Fruit fly (Drosophila melanogaster) whole organism, embryonic: ENCODE data around the gene fw.

Experiments
- B-H2 ChIP-seq: fragments of 200-800 bp; sonication (Bioruptor generic); optimal IDR thresholded peaks from 2 replicates; lab custom pipeline; 2018; ENCODE audit warnings: missing biosample characterization, mild to moderate bottlenecking, missing genetic modification characterization
- CG1024 ChIP-seq: fragments of 200-800 bp; sonication (Bioruptor generic); IDR thresholded peaks from 2 replicates; pipeline ENCODE4 v1.3.6; 2022; ENCODE audit warnings: missing biosample characterization, missing genetic modification characterization
- CG11504 ChIP-seq: fragments of 200-800 bp; sonication (Bioruptor generic); optimal IDR thresholded peaks from 3 replicates; lab custom pipeline; 2019; ENCODE audit warnings: missing biosample characterization, mild to moderate bottlenecking, missing genetic modification characterization, moderate library complexity
- CG11560 ChIP-seq: fragments of 200-800 bp; sonication (Bioruptor generic); IDR thresholded peaks from 3 replicates; pipeline ENCODE4 v1.3.6; 2022; ENCODE audit warnings: missing biosample characterization, missing genetic modification characterization
- CG12769 ChIP-seq: fragments of 200-800 bp; sonication (Bioruptor generic); optimal IDR thresholded peaks from 2 replicates; lab custom pipeline; 2019; ENCODE audit warnings: missing biosample characterization, mild to moderate bottlenecking, missing genetic modification characterization, moderate library complexity
- CG13624 ChIP-seq: fragments of 200-800 bp; sonication (Bioruptor generic); optimal IDR thresholded peaks from 2 replicates; lab custom pipeline; 2016; ENCODE audit warnings: missing biosample characterization, missing genetic modification characterization
- CG14441 ChIP-seq: fragments of 200-800 bp; sonication (Bioruptor generic); IDR thresholded peaks from 2 replicates; pipeline ENCODE4 v1.3.6; 2022; ENCODE audit warnings: missing biosample characterization, missing genetic modification characterization
- CG14965 ChIP-seq: fragments of 200-800 bp; sonication (Bioruptor generic); optimal IDR thresholded peaks from 2 replicates; lab custom pipeline; 2016; ENCODE audit warnings: missing biosample characterization, missing genetic modification characterization, borderline replicate concordance
- CG15011 ChIP-seq: fragments of 200-800 bp; sonication (Bioruptor generic); optimal IDR thresholded peaks from 3 replicates; lab custom pipeline; 2018; ENCODE audit warnings: missing biosample characterization, mild to moderate bottlenecking, missing genetic modification characterization
- CG17361 ChIP-seq: fragments of 200-800 bp; sonication (Bioruptor generic); IDR thresholded peaks from 3 replicates; pipeline ENCODE4 v1.3.6; 2022; ENCODE audit warnings: missing biosample characterization, missing genetic modification characterization
- CG2129 ChIP-seq: fragments of 200-800 bp; sonication (Bioruptor generic); IDR thresholded peaks from 2 replicates; pipeline ENCODE4 v1.3.6; 2022; ENCODE audit warnings: missing biosample characterization, missing genetic modification characterization; ENCODE audit not compliant: partially characterized antibody
- CG31441 ChIP-seq: fragments of 200-800 bp; sonication (Bioruptor generic); IDR thresholded peaks from 2 replicates; pipeline ENCODE4 v1.3.6; 2022; ENCODE audit warnings: missing biosample characterization, missing genetic modification characterization
- CG32772 ChIP-seq: fragments of 200-800 bp; sonication (Bioruptor generic); IDR thresholded peaks from 2 replicates; pipeline ENCODE4 v1.3.6; 2022; ENCODE audit warnings: missing biosample characterization, missing genetic modification characterization
- CG34224 ChIP-seq: fragments of 200-800 bp; sonication (Bioruptor generic); IDR thresholded peaks from 3 replicates; pipeline ENCODE4 v1.3.6; 2022; ENCODE audit warnings: missing biosample characterization, missing genetic modification characterization; ENCODE audit not compliant: partially characterized antibody
- CG4424 ChIP-seq: fragments of 200-800 bp; sonication (Bioruptor generic); optimal IDR thresholded peaks from 3 replicates; lab custom pipeline; 2016; ENCODE audit warnings: missing biosample characterization, missing genetic modification characterization
- CG7839 ChIP-seq: fragments of 200-800 bp; sonication (Bioruptor generic); optimal IDR thresholded peaks from 3 replicates; lab custom pipeline; 2018; ENCODE audit warnings: missing biosample characterization, mild to moderate bottlenecking, missing genetic modification characterization, moderate library complexity
- CG8388 ChIP-seq: fragments of 200-800 bp; sonication (Bioruptor generic); optimal IDR thresholded peaks from 2 replicates; lab custom pipeline; 2019; ENCODE audit warnings: missing biosample characterization, mild to moderate bottlenecking, missing genetic modification characterization, moderate library complexity
- CG8924 ChIP-seq: fragments of 200-800 bp; optimal IDR thresholded peaks from 3 replicates; lab custom pipeline; 2019; ENCODE audit warnings: missing biosample characterization, mild to moderate bottlenecking, missing genetic modification characterization, moderate library complexity
- CG8944 ChIP-seq: fragments of 200-800 bp; sonication (Bioruptor generic); optimal IDR thresholded peaks from 3 replicates; lab custom pipeline; 2016; ENCODE audit warnings: missing biosample characterization, missing genetic modification characterization
- CG9817 ChIP-seq: fragments of 200-800 bp; sonication (Bioruptor generic); optimal IDR thresholded peaks from 2 replicates; lab custom pipeline; 2018; ENCODE audit warnings: missing biosample characterization, mild to moderate bottlenecking, missing genetic modification characterization, moderate library complexity
- CG9932 ChIP-seq: fragments of 200-800 bp; sonication (Bioruptor generic); IDR thresholded peaks from 2 replicates; pipeline ENCODE4 v1.3.6; 2022; ENCODE audit warnings: missing biosample characterization, missing genetic modification characterization
- D19B ChIP-seq: fragments of 200-800 bp; sonication (Bioruptor generic); optimal IDR thresholded peaks from 2 replicates; lab custom pipeline; 2017; ENCODE audit warnings: missing biosample characterization, mild to moderate bottlenecking, missing genetic modification characterization
- Dad ChIP-seq: fragments of 200-800 bp; sonication (Bioruptor generic); optimal IDR thresholded peaks from 3 replicates; lab custom pipeline; 2016; ENCODE audit warnings: missing biosample characterization, missing genetic modification characterization
- Dbx ChIP-seq: fragments of 200-800 bp; sonication (Bioruptor generic); IDR thresholded peaks from 3 replicates; pipeline ENCODE4 v1.3.6; 2022; ENCODE audit warnings: missing biosample characterization, missing genetic modification characterization
- Doc3 ChIP-seq: fragments of 200-800 bp; sonication (Bioruptor generic); IDR thresholded peaks from 3 replicates; pipeline ENCODE4 v1.3.6; 2022; ENCODE audit warnings: missing biosample characterization, missing genetic modification characterization; ENCODE audit not compliant: partially characterized antibody
- Ets65A ChIP-seq: fragments of 200-800 bp; sonication (Bioruptor generic); peaks from one replicate; lab custom pipeline; 2016; ENCODE audit warnings: missing biosample characterization, missing genetic modification characterization
- Fer3 ChIP-seq: fragments of 200-800 bp; sonication (Bioruptor generic); optimal IDR thresholded peaks from 2 replicates; lab custom pipeline; 2018; ENCODE audit warnings: missing biosample characterization, mild to moderate bottlenecking, missing genetic modification characterization, moderate library complexity
- Max ChIP-seq: fragments of 200-800 bp; sonication (Bioruptor generic); optimal IDR thresholded peaks from 2 replicates; lab custom pipeline; 2016; ENCODE audit warnings: missing biosample characterization, mild to moderate bottlenecking, missing genetic modification characterization
- NK7.1 ChIP-seq: fragments of 200-800 bp; sonication (Bioruptor generic); optimal IDR thresholded peaks from 3 replicates; lab custom pipeline; 2016; ENCODE audit warnings: missing biosample characterization, missing genetic modification characterization
- NfI ChIP-seq: fragments of 200-800 bp; sonication (Bioruptor generic); optimal IDR thresholded peaks from 3 replicates; lab custom pipeline; 2018; ENCODE audit warnings: missing biosample characterization, mild to moderate bottlenecking, missing genetic modification characterization, moderate library complexity
- PHDP ChIP-seq: fragments of 200-800 bp; sonication (Bioruptor generic); optimal IDR thresholded peaks from 3 replicates; lab custom pipeline; 2018; ENCODE audit warnings: missing biosample characterization, mild to moderate bottlenecking, missing genetic modification characterization, moderate library complexity
- cwo ChIP-seq: fragments of 200-800 bp; sonication (Bioruptor generic); optimal IDR thresholded peaks from 3 replicates; lab custom pipeline; 2017; ENCODE audit warnings: missing biosample characterization, missing genetic modification characterization, mild to moderate bottlenecking, moderate library complexity, missing genetic modification reagents
- dmrt11E ChIP-seq: fragments of 200-800 bp; sonication (Bioruptor generic); optimal IDR thresholded peaks from 3 replicates; lab custom pipeline; 2018; ENCODE audit warnings: missing biosample characterization, mild to moderate bottlenecking, missing genetic modification characterization, moderate library complexity
- dmrt99B ChIP-seq: fragments of 200-800 bp; sonication (Bioruptor generic); optimal IDR thresholded peaks from 2 replicates; lab custom pipeline; 2018; ENCODE audit warnings: missing biosample characterization, mild to moderate bottlenecking, missing genetic modification characterization, moderate library complexity
- gfzf ChIP-seq: fragments of 200-800 bp; sonication (Bioruptor generic); optimal IDR thresholded peaks from 2 replicates; lab custom pipeline; 2016; ENCODE audit warnings: missing biosample characterization, mild to moderate bottlenecking, missing genetic modification characterization, moderate library complexity
- kah ChIP-seq: fragments of 200-800 bp; sonication (Bioruptor generic); optimal IDR thresholded peaks from 2 replicates; lab custom pipeline; 2018; ENCODE audit warnings: missing biosample characterization, mild to moderate bottlenecking, missing genetic modification characterization
- lab ChIP-seq: fragments of 200-800 bp; sonication (Bioruptor generic); optimal IDR thresholded peaks from 3 replicates; lab custom pipeline; 2017; ENCODE audit warnings: missing biosample characterization, missing genetic modification characterization, mild to moderate bottlenecking, moderate library complexity, missing genetic modification reagents
- lilli ChIP-seq: fragments of 200-800 bp; sonication (Bioruptor generic); optimal IDR thresholded peaks from 3 replicates; lab custom pipeline; 2016; ENCODE audit warnings: missing biosample characterization, missing genetic modification characterization
- nerfin-2 ChIP-seq: fragments of 200-800 bp; sonication (Bioruptor generic); IDR thresholded peaks from 2 replicates; pipeline ENCODE4 v1.3.6; 2022; ENCODE audit warnings: missing biosample characterization, missing genetic modification characterization; ENCODE audit not compliant: partially characterized antibody
- oc ChIP-seq: fragments of 200-800 bp; sonication (Bioruptor generic); optimal IDR thresholded peaks from 2 replicates; lab custom pipeline; 2018; ENCODE audit warnings: missing biosample characterization, mild to moderate bottlenecking, missing genetic modification characterization, moderate library complexity
- pros ChIP-seq: fragments of 200-800 bp; sonication (Bioruptor generic); optimal IDR thresholded peaks from 3 replicates; lab custom pipeline; 2019; ENCODE audit warnings: missing biosample characterization, mild to moderate bottlenecking, missing genetic modification characterization, moderate library complexity
- pum ChIP-seq: fragments of 200-800 bp; sonication (Bioruptor generic); optimal IDR thresholded peaks from 2 replicates; lab custom pipeline; 2016; ENCODE audit warnings: missing biosample characterization, missing genetic modification characterization
- ranshi ChIP-seq: fragments of 200-800 bp; sonication (Bioruptor generic); IDR thresholded peaks from 2 replicates; pipeline ENCODE4 v1.3.6; 2022; ENCODE audit warnings: missing biosample characterization, missing genetic modification characterization
- seq ChIP-seq: fragments of 200-800 bp; sonication (Bioruptor generic); IDR thresholded peaks from 2 replicates; pipeline ENCODE4 v1.3.6; 2022; ENCODE audit warnings: missing biosample characterization, missing genetic modification characterization
- slbo ChIP-seq: fragments of 200-800 bp; sonication (Bioruptor generic); IDR thresholded peaks from 2 replicates; pipeline ENCODE4 v1.3.6; 2022; ENCODE audit warnings: missing biosample characterization, missing genetic modification characterization
- sug ChIP-seq: fragments of 200-800 bp; optimal IDR thresholded peaks from 2 replicates; lab custom pipeline; 2019; ENCODE audit warnings: missing biosample characterization, mild to moderate bottlenecking, missing genetic modification characterization, moderate library complexity
- tap ChIP-seq: fragments of 200-800 bp; optimal IDR thresholded peaks from 3 replicates; lab custom pipeline; 2019; ENCODE audit warnings: missing biosample characterization, mild to moderate bottlenecking, missing genetic modification characterization, moderate library complexity
- unc-4 ChIP-seq: fragments of 200-800 bp; sonication (Bioruptor generic); IDR thresholded peaks from 2 replicates; pipeline ENCODE4 v1.3.6; 2022; ENCODE audit warnings: missing biosample characterization, missing genetic modification characterization; ENCODE audit not compliant: partially characterized antibody
- unpg ChIP-seq: fragments of 200-800 bp; sonication (Bioruptor generic); optimal IDR thresholded peaks from 3 replicates; lab custom pipeline; 2018; ENCODE audit warnings: missing biosample characterization, mild to moderate bottlenecking, missing genetic modification characterization, moderate library complexity

fw gene

DNA sequence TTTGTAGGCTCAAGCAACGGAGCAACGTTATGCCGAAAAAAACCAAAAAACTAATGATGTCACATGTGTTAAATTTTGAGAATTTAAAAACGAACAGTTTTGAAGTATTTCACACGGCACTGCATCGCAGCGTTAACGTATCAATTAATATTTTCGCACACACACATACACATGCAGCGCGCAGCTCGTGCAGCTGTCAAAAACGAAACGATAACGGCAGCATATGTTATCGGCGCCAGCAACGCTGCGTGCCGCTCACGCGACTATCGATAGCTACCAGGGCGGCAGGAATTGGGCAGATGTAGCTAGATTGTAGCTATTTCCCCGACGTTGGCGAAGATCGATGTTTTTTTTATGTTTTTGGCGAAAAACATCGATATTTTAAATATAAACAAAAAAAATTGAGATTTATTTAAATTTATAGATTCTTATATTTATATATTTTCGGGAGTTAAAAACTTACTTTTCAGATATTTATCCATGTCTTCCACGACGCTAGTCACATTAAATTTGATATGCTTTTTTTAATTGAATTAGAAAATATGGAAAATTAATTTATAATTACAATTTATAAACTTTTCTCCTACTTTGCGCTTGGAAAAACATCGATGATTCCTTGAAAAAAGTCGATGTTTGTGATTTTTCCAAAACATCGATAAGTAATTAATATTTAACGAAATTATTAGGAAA is 25.3 kb upstream of the fw start, which contains the start of gene Usp7 (continued):
- TF ChIP-seq CG8944 (GFP tag; lab: Kevin White, UChicago): no peak
- peak; percentile 92 for TF ChIP-seq Doc3 (GFP tag; lab: Robert Waterston, UW)
- TF ChIP-seq seq (GFP tag; lab: Robert Waterston, UW): no peak
- TF ChIP-seq CG13624 (GFP tag; lab: Kevin White, UChicago): peak; percentile 29
- TF ChIP-seq CG31441 (GFP tag; lab: Robert Waterston, UW): no peak; the same call in 1 of the 2 replicates
- no peak; the same call in 2 of the 3 replicates for TF ChIP-seq CG11560 (tag; lab: Robert Waterston, UW)
- no peak; the same call in 2 of the 3 replicates for TF ChIP-seq CG17361 (GFP tag; lab: Robert Waterston, UW)
- TF ChIP-seq slbo (GFP tag; lab: Robert Waterston, UW): peak; percentile 54
- peak; percentile 91 for TF ChIP-seq CG34224
- TF ChIP-seq dmrt11E: no peak
- TF ChIP-seq NfI (GFP tag; lab: Kevin White, UChicago): no peak
- no peak for TF ChIP-seq gfzf (GFP tag; lab: Kevin White, UChicago)
- no peak for TF ChIP-seq CG9817
- TF ChIP-seq NK7.1 (GFP tag; lab: Kevin White, UChicago): no peak
- TF ChIP-seq CG14965 (GFP tag; lab: Kevin White, UChicago): no peak
- TF ChIP-seq lilli (GFP tag; lab: Kevin White, UChicago): no peak
- no peak for TF ChIP-seq pum
- TF ChIP-seq CG9932: peak; percentile 68
- no peak for TF ChIP-seq CG14441 (GFP tag; lab: Robert Waterston, UW)
- TF ChIP-seq Ets65A (GFP tag; lab: Kevin White, UChicago): peak; percentile 58
- no peak for TF ChIP-seq ranshi (GFP tag; lab: Robert Waterston, UW)
- no peak for TF ChIP-seq oc (tag; lab: Kevin White, UChicago)
- no peak for TF ChIP-seq CG7839 (tag; lab: Kevin White, UChicago)
- TF ChIP-seq Dbx (GFP tag; lab: Robert Waterston, UW): peak; percentile 58; the same call in 1 of the 3 replicates
- TF ChIP-seq CG2129 (GFP tag; lab: Robert Waterston, UW): peak; percentile 83
- TF ChIP-seq kah (GFP tag; lab: Kevin White, UChicago): no peak
- no peak for TF ChIP-seq CG11504 (tag; lab: Kevin White, UChicago)
- no peak for TF ChIP-seq pros (GFP tag; lab: Kevin White, UChicago)
- TF ChIP-seq dmrt99B (tag; lab: Kevin White, UChicago): no peak
- no peak for TF ChIP-seq Fer3 (tag; lab: Kevin White, UChicago)
- peak; percentile 84 for TF ChIP-seq nerfin-2 (GFP tag; lab: Robert Waterston, UW)
- no peak for TF ChIP-seq CG15011 (GFP tag; lab: Kevin White, UChicago)
- 0 out of 2 replicates have a peak, but pooled peaks have one; percentile 13 for TF ChIP-seq CG1024 (GFP tag; lab: Robert Waterston, UW)
- no peak for TF ChIP-seq tap (tag; lab: Kevin White, UChicago)
- TF ChIP-seq unpg: no peak
- TF ChIP-seq CG12769 (tag; lab: Kevin White, UChicago): no peak
- peak; percentile 29 for TF ChIP-seq CG8924 (tag; lab: Kevin White, UChicago)
- TF ChIP-seq unc-4 (GFP tag; lab: Robert Waterston, UW): peak; percentile 91
- TF ChIP-seq D19B (GFP tag; lab: Kevin White, UChicago): no peak
- peak; percentile 8 for TF ChIP-seq B-H2 (GFP tag; lab: Kevin White, UChicago)
- TF ChIP-seq CG32772 (GFP tag; lab: Robert Waterston, UW): no peak
- no peak for TF ChIP-seq CG8388 (GFP tag; lab: Kevin White, UChicago)
- no peak for TF ChIP-seq Dad (GFP tag; lab: Kevin White, UChicago)
- TF ChIP-seq Max (GFP tag; lab: Kevin White, UChicago): peak; percentile 17
- TF ChIP-seq lab: no peak
- TF ChIP-seq sug: peak; percentile 13
- TF ChIP-seq CG4424 (GFP tag; lab: Kevin White, UChicago): peak; percentile 0
- no peak for TF ChIP-seq cwo
- TF ChIP-seq PHDP (tag; lab: Kevin White, UChicago): no peak
